Fruit fly (Drosophila melanogaster): Measurements from ENCODE around the gene Nrx-1.

Gene Nrx-1

dm6 chr3R:22491088-22491879, 23.0 kb downstream of the Nrx-1 start, which contains the start of the genes CCT1 and tHMG1 (continued):
- TF ChIP-seq CG4404 (GFP tag; IDR thresholded peaks at IDR 0.05) (no peak), CG30020 (tag; optimal IDR thresholded peaks at IDR 0.05) (peak; percentile 37), CG4282 (GFP tag; optimal IDR thresholded peaks at IDR 0.05) (no peak), CG42726 (GFP tag; IDR thresholded peaks at IDR 0.05; ENCODE audit: partially characterized antibody) (peak; percentile 67; the same call in 1 of the 2 replicates), Tbp (GFP tag; optimal IDR thresholded peaks at IDR 0.05) (no peak), tio (GFP tag; optimal IDR thresholded peaks at IDR 0.05) (no peak), CG16863 (GFP tag; optimal IDR thresholded peaks at IDR 0.05) (no peak), Lpt (GFP tag; optimal IDR thresholded peaks at IDR 0.05) (no peak), seq (GFP tag; IDR thresholded peaks at IDR 0.05) (no peak), abd-A (tag; optimal IDR thresholded peaks at IDR 0.05) (no peak), CG3281 (GFP tag; optimal IDR thresholded peaks at IDR 0.05) (peak; percentile 73), jing (GFP tag; optimal IDR thresholded peaks at IDR 0.05) (no peak), Blimp-1 (GFP tag; optimal IDR thresholded peaks at IDR 0.05) (no peak), cad (GFP tag; optimal IDR thresholded peaks at IDR 0.05) (no peak), CG10209 (GFP tag; optimal IDR thresholded peaks at IDR 0.05) (no peak), twi (tag; optimal IDR thresholded peaks at IDR 0.05) (no peak), zfh2 (GFP tag; optimal IDR thresholded peaks at IDR 0.05) (no peak), row (GFP tag; IDR thresholded peaks at IDR 0.05) (peak; percentile 53; the same call in 2 of the 3 replicates), CG18476 (GFP tag; optimal IDR thresholded peaks at IDR 0.05) (no peak), HHEX (GFP tag; optimal IDR thresholded peaks at IDR 0.05) (no peak), CG1832 (GFP tag; optimal IDR thresholded peaks at IDR 0.05) (no peak), CG12104 (GFP tag; optimal IDR thresholded peaks at IDR 0.05) (no peak), lilli (GFP tag; optimal IDR thresholded peaks at IDR 0.05) (peak; percentile 42), unc-4 (GFP tag; IDR thresholded peaks at IDR 0.05; ENCODE audit: partially characterized antibody) (peak; percentile 95), dati (GFP tag; IDR thresholded peaks at IDR 0.05) (no peak), ac (GFP tag; optimal IDR thresholded peaks at IDR 0.05) (no peak), CG8478 (optimal IDR thresholded peaks at IDR 0.05) (no peak), Dip2 (GFP tag; IDR thresholded peaks at IDR 0.05) (no peak), unpg (GFP tag; optimal IDR thresholded peaks at IDR 0.05) (no peak), CG3847 (GFP tag; IDR thresholded peaks at IDR 0.05) (no peak), CkIIα-i1 (GFP tag; IDR thresholded peaks at IDR 0.05) (no peak), mirr (GFP tag; optimal IDR thresholded peaks at IDR 0.05) (no peak), CG12391 (tag; optimal IDR thresholded peaks at IDR 0.05) (peak; percentile 28), Usf (GFP tag; optimal IDR thresholded peaks at IDR 0.05) (no peak), CG11247 (GFP tag; IDR thresholded peaks at IDR 0.05) (no peak), chinmo (GFP tag; IDR thresholded peaks at IDR 0.05; ENCODE audit: partially characterized antibody) (peak; percentile 85; the same call in 3 of the 4 replicates), Ptx1 (GFP tag; IDR thresholded peaks at IDR 0.05) (no peak), CG14014 (GFP tag; IDR thresholded peaks at IDR 0.05) (no peak), br (optimal IDR thresholded peaks at IDR 0.05) (no peak), CG16813 (GFP tag; IDR thresholded peaks at IDR 0.05; ENCODE audit: partially characterized antibody) (peak; percentile 96), bab2 (GFP tag; optimal IDR thresholded peaks at IDR 0.05) (no peak), CG11085 (GFP tag; IDR thresholded peaks at IDR 0.05) (no peak), CG31388 (GFP tag; optimal IDR thresholded peaks at IDR 0.05) (no peak), fd102C (GFP tag; optimal IDR thresholded peaks at IDR 0.05) (no peak), CG6813 (GFP tag; optimal IDR thresholded peaks at IDR 0.05) (no peak), sens-2 (GFP tag; IDR thresholded peaks at IDR 0.05) (no peak), lbe (GFP tag; optimal IDR thresholded peaks at IDR 0.05) (peak; percentile 23), CG2116 (GFP tag; optimal IDR thresholded peaks at IDR 0.05) (peak; percentile 91), odd (GFP tag; optimal IDR thresholded peaks at IDR 0.05) (no peak), Nf-YA (GFP tag; IDR thresholded peaks at IDR 0.05) (0 out of 2 replicates have a peak, but pooled peaks have one; percentile 21)

Measured in whole organism, embryonic.